Worm (Caenorhabditis elegans): ENCODE data around the gene R13H4.5.

The R13H4.5 gene

DNA sequence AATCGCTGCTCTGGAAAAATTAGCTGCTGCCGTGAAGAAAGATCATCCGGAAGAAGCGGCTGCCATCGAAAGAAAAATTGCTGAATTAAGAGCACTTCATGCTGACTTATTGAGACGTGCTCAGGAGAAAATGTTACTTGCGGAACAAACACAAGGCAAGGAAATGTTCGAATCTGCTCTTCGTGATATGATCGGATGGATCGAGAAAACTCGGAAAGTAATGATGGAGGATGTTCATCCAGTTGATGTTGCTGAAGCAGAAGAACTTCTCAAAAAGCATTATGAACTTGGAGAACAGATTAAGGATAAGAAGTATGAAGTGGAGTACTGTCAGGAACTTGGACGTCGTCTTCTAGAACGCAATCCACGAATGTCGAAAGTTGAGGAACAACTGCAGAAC is 45.5 kb downstream of the R13H4.5 start:
- no peak for TF ChIP-seq klf-2 (GFP tag; conservative IDR thresholded peaks at IDR 0.05)
- no peak for TF ChIP-seq cog-1 (tag; optimal IDR thresholded peaks at IDR 0.05)
- TF ChIP-seq ztf-29 (GFP tag; IDR thresholded peaks at IDR 0.05), result no peak
- TF ChIP-seq T22C8.4 (GFP tag; IDR thresholded peaks at IDR 0.05), result no peak
- no peak for TF ChIP-seq ztf-23 (GFP tag; IDR thresholded peaks at IDR 0.05)
- no peak for TF ChIP-seq ref-1 (GFP tag; conservative IDR thresholded peaks at IDR 0.05)
- TF ChIP-seq med-1 (GFP tag; optimal IDR thresholded peaks at IDR 0.05; ENCODE audit: insufficient read depth), result no peak
